Worm (Caenorhabditis elegans) whole organism, L3 larva: ENCODE measurements around the gene dcaf-1.
"Not testable (repeated sequence)": the region's sequence is repeated elsewhere in the genome, so short reads cannot be mapped to it uniquely, and the experiment has no call there.

Source experiments
- R02D3.7 ChIP-seq: fragments of 150-350 bp; optimal IDR thresholded peaks from 2 replicates; lab custom pipeline; 2014; ENCODE audit warnings: missing biosample characterization, missing genetic modification characterization
- ZK546.5 ChIP-seq: sonication (generic microtip); optimal IDR thresholded peaks from 2 replicates; lab custom pipeline; 2017; ENCODE audit warnings: missing biosample characterization, missing genetic modification characterization
- aly-2 ChIP-seq: fragments of 150-350 bp; optimal IDR thresholded peaks from 2 replicates; lab custom pipeline; 2014; ENCODE audit warnings: missing biosample characterization, missing genetic modification characterization
- ama-1 ChIP-seq: fragments of 150-350 bp; optimal IDR thresholded peaks from 2 replicates; lab custom pipeline; 2018
- ceh-16 ChIP-seq: sonication (generic microtip); optimal IDR thresholded peaks from 2 replicates; lab custom pipeline; 2017; ENCODE audit warnings: missing biosample characterization, missing genetic modification characterization
- ceh-28 ChIP-seq: fragments of 150-350 bp; optimal IDR thresholded peaks from 2 replicates; lab custom pipeline; 2014; ENCODE audit warnings: missing biosample characterization, missing genetic modification reagents, missing genetic modification characterization
- ceh-82 ChIP-seq: fragments of 150-350 bp; optimal IDR thresholded peaks from 2 replicates; lab custom pipeline; 2014; ENCODE audit warnings: missing biosample characterization, missing genetic modification characterization
- ceh-9 ChIP-seq: sonication (generic microtip); optimal IDR thresholded peaks from 2 replicates; lab custom pipeline; 2018; ENCODE audit warnings: missing biosample characterization, missing genetic modification characterization
- daf-12 ChIP-seq: fragments of 150-350 bp; optimal IDR thresholded peaks from 2 replicates; lab custom pipeline; 2014; ENCODE audit warnings: missing biosample characterization, missing genetic modification reagents, missing genetic modification characterization
- egl-27 ChIP-seq: sonication (generic microtip); optimal IDR thresholded peaks from 4 replicates; lab custom pipeline; 2017; ENCODE audit warnings: missing biosample characterization, missing genetic modification reagents, missing genetic modification characterization
- egl-5 ChIP-seq: fragments of 150-350 bp; optimal IDR thresholded peaks from 2 replicates; lab custom pipeline; 2017; ENCODE audit warnings: missing biosample characterization, missing genetic modification reagents, missing genetic modification characterization, inconsistent platforms
- elt-1 ChIP-seq: fragments of 150-350 bp; optimal IDR thresholded peaks from 2 replicates; lab custom pipeline; 2014; ENCODE audit warnings: missing biosample characterization, missing genetic modification characterization
- elt-2 ChIP-seq: sonication (generic microtip); optimal IDR thresholded peaks from 2 replicates; lab custom pipeline; 2016; ENCODE audit warnings: missing genetic modification reagents, mild to moderate bottlenecking, missing genetic modification characterization, missing compliant biosample characterization
- eor-1 ChIP-seq, 2 experiments: fragments of 150-350 bp; optimal IDR thresholded peaks; 2 replicates each; lab custom pipeline; 2014 to 2018; ENCODE audit warnings: missing biosample characterization in 2 of 2, missing genetic modification characterization in 2 of 2
- fkh-10 ChIP-seq: sonication (generic microtip); optimal IDR thresholded peaks from 2 replicates; lab custom pipeline; 2017; ENCODE audit warnings: missing biosample characterization, missing genetic modification reagents, missing genetic modification characterization
- fos-1 ChIP-seq: fragments of 150-350 bp; optimal IDR thresholded peaks from 2 replicates; lab custom pipeline; 2014; ENCODE audit warnings: missing biosample characterization, missing genetic modification characterization
- jun-1 ChIP-seq: fragments of 150-350 bp; optimal IDR thresholded peaks from 2 replicates; lab custom pipeline; 2014; ENCODE audit warnings: missing biosample characterization, missing genetic modification reagents, missing genetic modification characterization
- lin-15B ChIP-seq: fragments of 150-350 bp; optimal IDR thresholded peaks from 2 replicates; lab custom pipeline; 2014; ENCODE audit warnings: missing biosample characterization, missing genetic modification characterization
- lsy-12 ChIP-seq: sonication (generic microtip); optimal IDR thresholded peaks from 2 replicates; lab custom pipeline; 2016; ENCODE audit warnings: mild to moderate bottlenecking, missing genetic modification characterization, missing compliant biosample characterization
- mdl-1 ChIP-seq: fragments of 150-350 bp; optimal IDR thresholded peaks from 2 replicates; lab custom pipeline; 2014; ENCODE audit warnings: missing biosample characterization, missing genetic modification characterization
- mml-1 ChIP-seq: fragments of 150-350 bp; sonication (generic microtip); optimal IDR thresholded peaks from 3 replicates; lab custom pipeline; 2014; ENCODE audit warnings: missing biosample characterization, missing genetic modification characterization
- nfya-1 ChIP-seq: sonication (generic microtip); optimal IDR thresholded peaks from 2 replicates; lab custom pipeline; 2017; ENCODE audit warnings: missing genetic modification characterization, mild to moderate bottlenecking, missing compliant biosample characterization, antibody characterized with exemption, moderate library complexity; ENCODE audit not compliant: insufficient read depth
- nhr-12 ChIP-seq: fragments of 150-350 bp; optimal IDR thresholded peaks from 2 replicates; lab custom pipeline; 2014; ENCODE audit warnings: missing biosample characterization, missing genetic modification characterization
- nhr-23 ChIP-seq: fragments of 150-350 bp; optimal IDR thresholded peaks from 2 replicates; lab custom pipeline; 2014; ENCODE audit warnings: missing biosample characterization, missing genetic modification reagents, missing genetic modification characterization
- nhr-28 ChIP-seq: fragments of 150-350 bp; optimal IDR thresholded peaks from 2 replicates; lab custom pipeline; 2014; ENCODE audit warnings: missing biosample characterization, missing genetic modification characterization
- nhr-43 ChIP-seq: sonication (generic microtip); optimal IDR thresholded peaks from 2 replicates; lab custom pipeline; 2016; ENCODE audit warnings: mild to moderate bottlenecking, missing genetic modification characterization, missing compliant biosample characterization; ENCODE audit not compliant: poor library complexity, severe bottlenecking
- nhr-67 ChIP-seq: fragments of 150-350 bp; optimal IDR thresholded peaks from 2 replicates; lab custom pipeline; 2014; ENCODE audit warnings: missing biosample characterization, missing genetic modification characterization
- nhr-76 ChIP-seq: fragments of 150-350 bp; sonication (generic microtip); optimal IDR thresholded peaks from 5 replicates; lab custom pipeline; 2014; ENCODE audit warnings: missing biosample characterization, missing genetic modification characterization
- nhr-77 ChIP-seq: fragments of 150-350 bp; optimal IDR thresholded peaks from 2 replicates; lab custom pipeline; 2014; ENCODE audit warnings: missing biosample characterization, missing genetic modification characterization
- sea-2 ChIP-seq: fragments of 150-350 bp; sonication (generic microtip); optimal IDR thresholded peaks from 4 replicates; lab custom pipeline; 2014; ENCODE audit warnings: missing biosample characterization, missing genetic modification reagents, missing genetic modification characterization
- snpc-4 ChIP-seq: fragments of 150-350 bp; optimal IDR thresholded peaks from 2 replicates; lab custom pipeline; 2014; ENCODE audit warnings: missing biosample characterization, missing genetic modification characterization
- tbx-2 ChIP-seq: sonication (generic microtip); optimal IDR thresholded peaks from 2 replicates; lab custom pipeline; 2016; ENCODE audit warnings: mild to moderate bottlenecking, missing genetic modification characterization, missing compliant biosample characterization
- unc-39 ChIP-seq: sonication (generic microtip); optimal IDR thresholded peaks from 4 replicates; lab custom pipeline; 2017; ENCODE audit warnings: missing biosample characterization, missing genetic modification characterization
- zag-1 ChIP-seq: fragments of 150-350 bp; optimal IDR thresholded peaks from 2 replicates; lab custom pipeline; 2014; ENCODE audit warnings: missing biosample characterization, missing genetic modification characterization

dcaf-1 gene

DNA sequence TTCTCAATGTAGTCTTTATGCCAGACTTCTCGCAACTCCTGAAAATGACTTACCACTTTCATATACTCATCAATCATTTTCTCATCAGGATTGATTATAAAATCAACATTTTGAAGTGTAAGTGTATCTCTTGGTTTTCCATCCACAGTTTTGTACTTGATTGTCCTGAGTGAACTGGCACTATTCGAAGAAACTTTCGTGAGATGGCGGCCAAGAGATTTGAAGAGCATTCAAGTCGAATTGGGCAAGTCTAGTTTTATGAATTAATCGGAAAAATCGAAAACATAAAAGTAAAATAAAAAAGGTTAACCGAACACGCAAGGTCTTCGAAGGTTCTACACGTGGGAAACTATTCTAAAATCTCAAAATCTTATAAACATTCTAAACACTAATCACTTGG is 36.4 kb upstream of the dcaf-1 start, which contains the start of gene C28D4.7:
Gene C28D4.7, minus strand, starts transcription at position 265 of the 400 bp plus-strand sequence.
- TF ChIP-seq egl-27 (no peak), elt-1 (tag; lab: Kevin White, UChicago) (no peak), nhr-77 (tag; lab: Kevin White, UChicago) (no peak), tbx-2 (no peak), ceh-82 (tag; lab: Kevin White, UChicago) (no peak), nhr-67 (no peak), nhr-76 (tag; lab: Kevin White, UChicago) (no peak), sea-2 (GFP tag; lab: Kevin White, UChicago) (no peak), daf-12 (tag; lab: Kevin White, UChicago) (no peak), mdl-1 (tag; lab: Kevin White, UChicago) (no peak)
- TF ChIP-seq, all 47 proteins: peak for 0

DNA sequence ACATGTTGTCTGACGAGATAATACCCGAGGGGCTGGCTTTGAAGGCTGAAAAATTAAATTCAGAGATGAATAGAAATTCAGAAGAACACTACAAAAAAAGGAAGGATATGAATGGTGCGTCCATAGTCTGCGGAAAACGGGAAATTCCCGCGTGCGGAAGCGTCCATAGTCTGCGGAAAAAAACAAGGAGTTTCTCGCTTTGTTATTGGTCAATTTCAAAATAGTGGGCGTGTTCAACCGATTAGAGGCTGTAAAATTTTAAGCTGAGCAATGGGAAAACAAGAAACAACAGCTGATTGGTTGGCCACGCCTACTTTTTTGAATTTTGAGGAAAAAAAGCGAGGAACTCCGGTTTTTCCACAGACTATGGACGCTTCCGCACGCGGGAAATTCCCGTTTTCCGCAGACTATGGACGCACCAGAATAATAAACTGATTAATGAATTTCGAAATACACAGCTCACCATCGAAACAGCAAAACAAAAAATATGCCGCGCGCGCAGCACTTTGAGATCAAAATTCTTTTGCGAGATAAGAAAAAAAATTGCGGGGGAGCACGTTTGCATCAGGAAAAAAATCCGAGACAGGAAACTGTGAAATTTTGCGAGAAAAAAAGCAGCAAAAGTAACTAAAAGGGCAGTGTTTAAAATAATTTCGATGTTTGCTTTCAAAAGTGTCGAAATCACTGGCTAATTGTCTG is 34.5 kb upstream of the dcaf-1 start, which contains the start of gene gln-6:
Gene gln-6, minus strand, starts transcription at position 51 of the 699 bp plus-strand sequence.
- not testable (repeated sequence) for TF ChIP-seq daf-12 (tag; lab: Kevin White, UChicago); ceh-16; unc-39 (tag; lab: Kevin White, UChicago)

- TF ChIP-seq ZK546.5 (no peak), nhr-76 (tag; lab: Kevin White, UChicago) (no peak), lin-15B (tag; lab: Kevin White, UChicago) (no peak), ama-1 (lab: Kevin White, UChicago) (no peak), aly-2 (tag; lab: Kevin White, UChicago) (no peak), fos-1 (tag; lab: Kevin White, UChicago) (no peak), ceh-9 (tag; lab: Kevin White, UChicago) (no peak), lsy-12 (tag; lab: Kevin White, UChicago) (no peak), unc-39 (tag; lab: Kevin White, UChicago) (no peak), fkh-10 (GFP tag; lab: Kevin White, UChicago) (no peak), nhr-28 (tag; lab: Kevin White, UChicago) (no peak), nhr-12 (tag; lab: Kevin White, UChicago) (no peak), egl-5 (tag; lab: Kevin White, UChicago) (no peak), eor-1 (tag; optimal IDR thresholded peaks at IDR 0.05; lab: Kevin White, UChicago) (no peak)
Observed at ce11 chrIV:9739001-9739400, 32.5 kb upstream of the dcaf-1 start.

DNA sequence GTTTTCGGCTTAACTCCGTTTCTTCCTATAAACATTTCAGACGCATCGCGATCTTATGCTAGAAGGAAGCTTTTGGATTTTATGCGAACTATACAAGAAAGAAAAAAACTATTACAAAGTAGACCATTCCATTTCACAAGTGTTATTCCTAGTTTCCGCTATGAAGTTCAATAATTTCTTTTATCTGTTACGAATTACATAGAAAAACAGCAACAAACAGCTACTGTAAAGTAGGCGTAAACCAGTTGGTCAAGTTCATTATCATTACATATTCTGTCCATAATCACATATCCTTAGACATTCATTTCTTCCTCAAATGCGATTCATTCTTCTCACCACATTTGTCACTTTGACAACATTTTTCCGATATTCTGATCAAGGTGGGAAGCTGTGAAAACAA is 31.7 kb upstream of the dcaf-1 start, which contains the start of gene C28D4.10:
Gene C28D4.10, plus strand, starts transcription at position 301 of the 400 bp plus-strand sequence.
- no peak for TF ChIP-seq jun-1
- TF ChIP-seq elt-2: no peak
- TF ChIP-seq mml-1 (tag; lab: Kevin White, UChicago): no peak
- no peak for TF ChIP-seq ama-1 (lab: Kevin White, UChicago)
- TF ChIP-seq snpc-4: no peak
- TF ChIP-seq fos-1 (tag; lab: Kevin White, UChicago): no peak
- no peak for TF ChIP-seq nhr-43
- TF ChIP-seq ceh-82 (tag; lab: Kevin White, UChicago): no peak
- TF ChIP-seq lsy-12 (tag; lab: Kevin White, UChicago): no peak
- TF ChIP-seq nhr-23 (tag; lab: Kevin White, UChicago): no peak
- no peak for TF ChIP-seq zag-1 (tag; lab: Kevin White, UChicago)
- no peak for TF ChIP-seq nfya-1 (tag; lab: Kevin White, UChicago)
- no peak for TF ChIP-seq ceh-16
- TF ChIP-seq R02D3.7 (tag; lab: Kevin White, UChicago): no peak
- TF ChIP-seq sea-2 (GFP tag; lab: Kevin White, UChicago): no peak
- TF ChIP-seq ceh-28 (tag; lab: Kevin White, UChicago): no peak
- no peak for TF ChIP-seq nhr-76 (tag; lab: Kevin White, UChicago)
